Worm (Caenorhabditis elegans) whole organism, young adult: ENCODE measurements around the gene F20B6.4.
A peak's percentile ranks its signal among the peaks of the same experiment; 100 is the strongest.

Experiments used
- B0019.2 ChIP-seq: fragments of 200-800 bp; sonication (Bioruptor generic); conservative IDR thresholded peaks from 2 replicates; pipeline ENCODE4 v1.3.6; 2022; ENCODE audit warnings: missing genetic modification reagents, missing genetic modification characterization, missing compliant biosample characterization
- B0336.3 ChIP-seq: fragments of 200-800 bp; sonication (Bioruptor generic); IDR thresholded peaks from 2 replicates; pipeline ENCODE4 v1.3.6; 2022; ENCODE audit warnings: missing genetic modification characterization, missing compliant biosample characterization
- C06A6.2 ChIP-seq: fragments of 200-800 bp; sonication (Bioruptor generic); conservative IDR thresholded peaks from 2 replicates; pipeline ENCODE4 v1.3.6; 2022; ENCODE audit warnings: missing genetic modification characterization, missing compliant biosample characterization
- F39B2.1 ChIP-seq: fragments of 200-800 bp; sonication (Bioruptor generic); IDR thresholded peaks from 2 replicates; pipeline ENCODE4 v1.3.6; 2022; ENCODE audit warnings: missing genetic modification reagents, missing genetic modification characterization, missing compliant biosample characterization
- F49E8.2 ChIP-seq: sonication (generic microtip); optimal IDR thresholded peaks from 3 replicates; lab custom pipeline; 2017; ENCODE audit warnings: missing genetic modification characterization, mild to moderate bottlenecking, missing compliant biosample characterization, antibody characterized with exemption, moderate library complexity; ENCODE audit not compliant: insufficient read depth
- F57A8.1 ChIP-seq: fragments of 200-800 bp; sonication (Bioruptor generic); optimal IDR thresholded peaks from 2 replicates; lab custom pipeline; 2018; ENCODE audit warnings: mild to moderate bottlenecking, missing genetic modification characterization, moderate library complexity, missing compliant biosample characterization
- K12H6.12 ChIP-seq: fragments of 200-800 bp; sonication (Bioruptor generic); optimal IDR thresholded peaks from 2 replicates; lab custom pipeline; 2018; ENCODE audit warnings: mild to moderate bottlenecking, missing genetic modification characterization, missing compliant biosample characterization
- T26A5.8 ChIP-seq: sonication (generic microtip); optimal IDR thresholded peaks from 2 replicates; lab custom pipeline; 2016; ENCODE audit warnings: missing genetic modification characterization, missing compliant biosample characterization
- Y53F4B.3 ChIP-seq: fragments of 200-800 bp; sonication (Bioruptor generic); IDR thresholded peaks from 2 replicates; pipeline ENCODE4 v1.3.6; 2022; ENCODE audit warnings: missing genetic modification reagents, missing genetic modification characterization, missing compliant biosample characterization
- Y53G8AR.9 ChIP-seq: fragments of 200-800 bp; sonication (Bioruptor generic); conservative IDR thresholded peaks from 2 replicates; pipeline ENCODE4 v1.3.6; 2022; ENCODE audit warnings: missing genetic modification reagents, missing genetic modification characterization, missing compliant biosample characterization
- Y79H2A.3 ChIP-seq: fragments of 200-800 bp; sonication (Bioruptor generic); conservative IDR thresholded peaks from 2 replicates; pipeline ENCODE4 v1.3.6; 2022; ENCODE audit warnings: missing genetic modification reagents, missing genetic modification characterization, missing compliant biosample characterization
- Y95B8A.8 ChIP-seq: fragments of 200-800 bp; sonication (Bioruptor generic); IDR thresholded peaks from 2 replicates; pipeline ENCODE4 v1.3.6; 2022; ENCODE audit warnings: missing genetic modification reagents, missing genetic modification characterization, missing compliant biosample characterization
- ama-1 ChIP-seq, 3 experiments: fragments of 150-350 bp in 1 of 3; sonication (generic microtip) in 2 of 3; optimal IDR thresholded peaks; 2 replicates each; lab custom pipeline; 2014 to 2018; ENCODE audit warnings: missing biosample characterization in 2 of 3, missing genetic modification characterization in 2 of 3, missing genetic modification reagents in 2 of 3
- ccch-3 ChIP-seq: fragments of 200-800 bp; sonication (Bioruptor generic); optimal IDR thresholded peaks from 2 replicates; lab custom pipeline; 2018; ENCODE audit warnings: mild to moderate bottlenecking, missing genetic modification characterization, missing compliant biosample characterization
- ceh-100 ChIP-seq: fragments of 200-800 bp; sonication (Bioruptor generic); IDR thresholded peaks from 2 replicates; pipeline ENCODE4 v1.3.6; 2022; ENCODE audit warnings: missing genetic modification reagents, missing genetic modification characterization, missing compliant biosample characterization
- ceh-40 ChIP-seq: fragments of 200-800 bp; sonication (Bioruptor generic); IDR thresholded peaks from 2 replicates; pipeline ENCODE4 v1.3.6; 2022; ENCODE audit warnings: missing genetic modification characterization, missing compliant biosample characterization
- ceh-58 ChIP-seq: fragments of 200-800 bp; sonication (Bioruptor generic); IDR thresholded peaks from 2 replicates; pipeline ENCODE4 v1.3.6; 2022; ENCODE audit warnings: missing genetic modification characterization, missing compliant biosample characterization
- dox-1 ChIP-seq: fragments of 200-800 bp; sonication (Bioruptor generic); IDR thresholded peaks from 2 replicates; pipeline ENCODE4 v1.3.6; 2022; ENCODE audit warnings: missing genetic modification reagents, missing genetic modification characterization, missing compliant biosample characterization
- egl-44 ChIP-seq: fragments of 200-800 bp; sonication (Bioruptor generic); IDR thresholded peaks from 2 replicates; pipeline ENCODE4 v1.3.6; 2022; ENCODE audit warnings: missing genetic modification reagents, missing genetic modification characterization, missing compliant biosample characterization
- ekl-4 ChIP-seq: fragments of 200-800 bp; sonication (Bioruptor generic); IDR thresholded peaks from 2 replicates; pipeline ENCODE4 v1.3.6; 2022; ENCODE audit warnings: missing genetic modification reagents, missing genetic modification characterization, missing compliant biosample characterization
- him-1 ChIP-seq: sonication (generic microtip); optimal IDR thresholded peaks from 2 replicates; lab custom pipeline; 2016; ENCODE audit warnings: missing genotype, missing genetic modification reagents, missing genetic modification characterization, missing compliant biosample characterization
- hrde-1 ChIP-seq: sonication (generic microtip); optimal IDR thresholded peaks from 2 replicates; lab custom pipeline; 2016; ENCODE audit warnings: missing genetic modification characterization, mild to moderate bottlenecking, missing compliant biosample characterization, moderate library complexity, missing genotype, missing genetic modification reagents, borderline replicate concordance
- let-526 ChIP-seq: fragments of 200-800 bp; sonication (Bioruptor generic); IDR thresholded peaks from 2 replicates; pipeline ENCODE4 v1.3.6; 2022; ENCODE audit warnings: missing genetic modification reagents, missing genetic modification characterization, missing compliant biosample characterization
- lin-35 ChIP-seq, 3 experiments: fragments of 150-350 bp in 2 of 3; sonication (generic microtip) in 1 of 3; optimal IDR thresholded peaks; 2 replicates each; lab custom pipeline; 2014 to 2018; ENCODE audit warnings: missing biosample characterization in 3 of 3, missing genetic modification characterization in 3 of 3, missing genetic modification reagents in 3 of 3
- lin-54 ChIP-seq: fragments of 200-800 bp; sonication (Bioruptor generic); optimal IDR thresholded peaks from 2 replicates; lab custom pipeline; 2018; ENCODE audit warnings: mild to moderate bottlenecking, missing genetic modification characterization, missing compliant biosample characterization
- lir-1 ChIP-seq: fragments of 200-800 bp; sonication (Bioruptor generic); conservative IDR thresholded peaks from 2 replicates; pipeline ENCODE4 v1.3.6; 2022; ENCODE audit warnings: missing genetic modification reagents, missing genetic modification characterization, missing compliant biosample characterization
- mcd-1 ChIP-seq: fragments of 200-800 bp; sonication (Bioruptor generic); IDR thresholded peaks from 2 replicates; pipeline ENCODE4 v1.3.6; 2022; ENCODE audit warnings: missing genetic modification reagents, missing genetic modification characterization, missing compliant biosample characterization
- nhr-27 ChIP-seq: fragments of 200-800 bp; sonication (Bioruptor generic); optimal IDR thresholded peaks from 2 replicates; lab custom pipeline; 2018; ENCODE audit warnings: mild to moderate bottlenecking, missing genetic modification characterization, moderate library complexity, missing compliant biosample characterization
- nhr-80 ChIP-seq: sonication (generic microtip); optimal IDR thresholded peaks from 2 replicates; lab custom pipeline; 2016; ENCODE audit warnings: missing genetic modification characterization, missing compliant biosample characterization
- nhr-90 ChIP-seq: sonication (generic microtip); optimal IDR thresholded peaks from 2 replicates; lab custom pipeline; 2016; ENCODE audit warnings: missing genotype, mild to moderate bottlenecking, missing genetic modification characterization, missing compliant biosample characterization
- pbrm-1 ChIP-seq: fragments of 200-800 bp; sonication (Bioruptor generic); IDR thresholded peaks from 2 replicates; pipeline ENCODE4 v1.3.6; 2022; ENCODE audit warnings: missing genetic modification reagents, missing genetic modification characterization, missing compliant biosample characterization
- pha-4 ChIP-seq: fragments of 150-350 bp; sonication (generic microtip); optimal IDR thresholded peaks from 2 replicates; lab custom pipeline; 2014; ENCODE audit warnings: missing biosample characterization, missing genetic modification reagents, missing genetic modification characterization
- rcor-1 ChIP-seq: fragments of 200-800 bp; sonication (Bioruptor generic); IDR thresholded peaks from 2 replicates; pipeline ENCODE4 v1.3.6; 2022; ENCODE audit warnings: missing genetic modification reagents, missing genetic modification characterization, missing compliant biosample characterization
- sea-2 ChIP-seq: fragments of 200-800 bp; sonication (Bioruptor generic); IDR thresholded peaks from 2 replicates; pipeline ENCODE4 v1.3.6; 2022; ENCODE audit warnings: missing genetic modification characterization, missing compliant biosample characterization
- snpc-1.1 ChIP-seq: sonication (generic microtip); optimal IDR thresholded peaks from 2 replicates; lab custom pipeline; 2017; ENCODE audit warnings: missing genetic modification characterization, mild to moderate bottlenecking, missing compliant biosample characterization, antibody characterized with exemption, moderate library complexity, missing genotype, missing genetic modification reagents; ENCODE audit not compliant: insufficient read depth
- snpc-4 ChIP-seq, 5 experiments: fragments of 150-350 bp in 1 of 5; sonication (generic microtip) in 4 of 5; optimal IDR thresholded peaks; 2 replicates each; lab custom pipeline; 2014 to 2018; ENCODE audit warnings: missing genetic modification characterization in 5 of 5, missing biosample characterization in 3 of 5, antibody characterized with exemption in 2 of 5, mild to moderate bottlenecking in 2 of 5, missing compliant biosample characterization in 2 of 5, missing genotype in 2 of 5, moderate library complexity in 2 of 5, missing genetic modification reagents in 1 of 5
- sptf-2 ChIP-seq: fragments of 200-800 bp; sonication (Bioruptor generic); optimal IDR thresholded peaks from 2 replicates; lab custom pipeline; 2018; ENCODE audit warnings: mild to moderate bottlenecking, missing genetic modification characterization, missing compliant biosample characterization
- zim-3 ChIP-seq: sonication (generic microtip); optimal IDR thresholded peaks from 2 replicates; lab custom pipeline; 2017; ENCODE audit warnings: mild to moderate bottlenecking, missing genetic modification characterization, moderate library complexity, missing compliant biosample characterization
- ztf-26 ChIP-seq: sonication (generic microtip); optimal IDR thresholded peaks from 2 replicates; lab custom pipeline; 2017; ENCODE audit warnings: missing genetic modification characterization, missing compliant biosample characterization
- ztf-6 ChIP-seq: fragments of 200-800 bp; sonication (Bioruptor generic); IDR thresholded peaks from 2 replicates; pipeline ENCODE4 v1.3.6; 2022; ENCODE audit warnings: missing genetic modification reagents, missing genetic modification characterization, missing compliant biosample characterization

F20B6.4 gene

ce11 chrX:4146798-4147543 is 49.4 kb downstream of the F20B6.4 start (continued):
- TF ChIP-seq ceh-100 (GFP tag; lab: Robert Waterston, UW) (peak; percentile 12; the same call in 1 of the 2 replicates), B0336.3 (GFP tag; lab: Robert Waterston, UW) (peak; percentile 4; the same call in 1 of the 2 replicates), egl-44 (no peak), F39B2.1 (no peak), him-1 (tag; lab: Kevin White, UChicago) (no peak), nhr-27 (no peak), snpc-4 (GFP tag; optimal IDR thresholded peaks at IDR 0.05; lab: Kevin White, UChicago) (no peak), snpc-4 (tag; optimal IDR thresholded peaks at IDR 0.05; lab: Kevin White, UChicago) (no peak), ama-1 (optimal IDR thresholded peaks at IDR 0.05; lab: Kevin White, UChicago) (peak; percentile 71), ama-1 (GFP tag; optimal IDR thresholded peaks at IDR 0.05; lab: Kevin White, UChicago) (peak in 1 of 2 experiments; percentile 36), lin-35 (GFP tag; optimal IDR thresholded peaks at IDR 0.05; lab: Kevin White, UChicago) (peak in 1 of 3 experiments; percentile 8), ccch-3 (GFP tag; lab: Kevin White, UChicago) (no peak), pha-4 (tag; lab: Kevin White, UChicago) (no peak), dox-1 (GFP tag; lab: Robert Waterston, UW) (no peak), sea-2 (GFP tag; lab: Robert Waterston, UW) (no peak), F49E8.2 (no peak), Y53G8AR.9 (GFP tag; lab: Robert Waterston, UW) (peak; percentile 7; the same call in 1 of the 2 replicates)

DNA sequence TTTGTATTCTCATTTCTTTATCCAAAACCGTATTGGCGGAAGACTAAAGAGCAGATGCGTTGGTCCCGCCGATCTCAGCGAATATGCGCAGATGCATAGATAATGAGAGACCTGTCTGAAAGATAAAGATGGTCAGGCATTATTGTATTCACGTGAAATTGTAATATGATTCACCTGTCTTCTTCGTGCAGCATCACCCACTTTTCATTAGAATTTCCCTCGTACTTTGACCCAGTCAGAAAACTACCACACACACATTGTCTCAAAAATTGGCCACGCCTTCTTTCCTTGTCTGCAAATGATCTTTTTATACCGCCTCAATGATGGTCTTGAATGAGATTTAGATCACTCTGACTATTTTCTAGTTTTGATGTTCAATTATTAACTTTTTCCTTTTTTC is 50.3 kb downstream of the F20B6.4 start:
- TF ChIP-seq Y53F4B.3 (GFP tag; lab: Robert Waterston, UW) (no peak), ceh-40 (GFP tag; lab: Robert Waterston, UW) (0 out of 2 replicates have a peak, but pooled peaks have one; percentile 4), zim-3 (tag; lab: Kevin White, UChicago) (peak; percentile 31), B0019.2 (GFP tag; lab: Robert Waterston, UW) (no peak), let-526 (0 out of 2 replicates have a peak, but pooled peaks have one; percentile 4), Y79H2A.3 (GFP tag; lab: Robert Waterston, UW) (peak; percentile 54; the same call in 1 of the 2 replicates), C06A6.2 (GFP tag; lab: Robert Waterston, UW) (no peak)

ce11 chrX:4145051-4145826 is 51.1 kb downstream of the F20B6.4 start:
- TF ChIP-seq hrde-1 (tag; lab: Kevin White, UChicago) (no peak), B0019.2 (GFP tag; lab: Robert Waterston, UW) (no peak), ceh-58 (GFP tag; lab: Robert Waterston, UW) (no peak), lin-35 (GFP tag; optimal IDR thresholded peaks at IDR 0.05; lab: Kevin White, UChicago) (no peak), F39B2.1 (no peak), mcd-1 (peak; percentile 67), pbrm-1 (GFP tag; lab: Robert Waterston, UW) (peak; percentile 58), ekl-4 (GFP tag; lab: Robert Waterston, UW) (0 out of 2 replicates have a peak, but pooled peaks have one; percentile 9), T26A5.8 (tag; lab: Kevin White, UChicago) (no peak), ztf-6 (GFP tag; lab: Robert Waterston, UW) (0 out of 2 replicates have a peak, but pooled peaks have one; percentile 12), nhr-90 (tag; lab: Kevin White, UChicago) (peak; percentile 7), lin-54 (GFP tag; lab: Kevin White, UChicago) (no peak), let-526 (no peak), K12H6.12 (tag; lab: Kevin White, UChicago) (no peak), sptf-2 (GFP tag; lab: Kevin White, UChicago) (no peak), F57A8.1 (no peak), Y95B8A.8 (GFP tag; lab: Robert Waterston, UW) (0 out of 2 replicates have a peak, but pooled peaks have one; percentile 14), rcor-1 (GFP tag; lab: Robert Waterston, UW) (no peak; the same call in 1 of the 2 replicates), Y53G8AR.9 (GFP tag; lab: Robert Waterston, UW) (no peak), F49E8.2 (no peak), nhr-80 (tag; lab: Kevin White, UChicago) (peak; percentile 83), ztf-26 (tag; lab: Kevin White, UChicago) (peak; percentile 43), lir-1 (GFP tag; lab: Robert Waterston, UW) (peak; percentile 22; the same call in 1 of the 2 replicates), snpc-1.1 (tag; lab: Kevin White, UChicago) (no peak)
